Fruit fly (Drosophila melanogaster): ENCODE measurements around the gene CG17242.
A peak's percentile ranks its signal among the peaks of the same experiment; 100 is the strongest.

CG17242 gene

DNA sequence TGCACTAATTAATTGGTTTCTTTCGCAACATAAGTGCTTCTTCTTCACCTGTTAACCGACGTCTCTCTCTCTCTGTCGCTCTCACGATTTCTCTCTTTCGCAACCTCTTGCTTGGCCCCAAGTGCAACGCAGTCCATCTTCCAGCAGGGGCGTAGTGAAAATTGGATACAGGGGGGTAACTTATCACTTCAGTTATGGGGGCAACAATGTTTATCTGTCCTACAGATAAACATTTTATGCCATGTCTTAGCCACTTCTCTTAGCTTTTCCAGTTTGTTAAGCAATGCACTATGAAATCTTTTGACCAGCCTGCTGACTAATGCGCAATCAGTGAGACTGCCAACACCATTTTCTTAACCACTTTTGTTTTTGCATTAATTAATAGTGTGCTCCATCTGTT lies 41.6 kb downstream of the CG17242 start (continued):
- TF ChIP-seq pan (optimal IDR thresholded peaks at IDR 0.05) (no peak), pan (GFP tag; optimal IDR thresholded peaks at IDR 0.05 in 1 of 2, IDR thresholded peaks at IDR 0.05 in 1 of 2) (peak in 1 of 2 experiments; percentile 63), Stat92E (GFP tag; optimal IDR thresholded peaks at IDR 0.05) (no peak), gsb (GFP tag; IDR thresholded peaks at IDR 0.05) (peak; percentile 34), CG10321 (GFP tag; IDR thresholded peaks at IDR 0.05) (no peak), gcm (GFP tag; optimal IDR thresholded peaks at IDR 0.05) (peak; percentile 46), lmd (GFP tag; IDR thresholded peaks at IDR 0.05) (peak; percentile 29; the same call in 1 of the 2 replicates), cwo (GFP tag; optimal IDR thresholded peaks at IDR 0.05) (peak; percentile 11), vnd (GFP tag; IDR thresholded peaks at IDR 0.05; ENCODE audit: partially characterized antibody) (no peak), Lhr (GFP tag; optimal IDR thresholded peaks at IDR 0.05) (no peak), CG13424 (tag; optimal IDR thresholded peaks at IDR 0.05) (peak; percentile 56), H15 (GFP tag; IDR thresholded peaks at IDR 0.05) (peak; percentile 69; the same call in 2 of the 3 replicates), CG4707 (GFP tag; optimal IDR thresholded peaks at IDR 0.05) (peak; percentile 16), cad (GFP tag; optimal IDR thresholded peaks at IDR 0.05) (no peak), z (GFP tag; IDR thresholded peaks at IDR 0.05) (no peak), ssp (GFP tag; IDR thresholded peaks at IDR 0.05) (0 out of 2 replicates have a peak, but pooled peaks have one; percentile 13), ttk (GFP tag; IDR thresholded peaks at IDR 0.05) (peak; percentile 31; the same call in 1 of the 2 replicates), kni (GFP tag; optimal IDR thresholded peaks at IDR 0.05) (no peak), CG3995 (GFP tag; optimal IDR thresholded peaks at IDR 0.05) (no peak), Atf6 (GFP tag; IDR thresholded peaks at IDR 0.05) (peak; percentile 55), Hand (GFP tag; optimal IDR thresholded peaks at IDR 0.05) (no peak), CG12236 (GFP tag; optimal IDR thresholded peaks at IDR 0.05) (no peak), pros (GFP tag; optimal IDR thresholded peaks at IDR 0.05) (peak; percentile 0), CG17802 (tag; optimal IDR thresholded peaks at IDR 0.05) (no peak), gsb-n (tag; optimal IDR thresholded peaks at IDR 0.05) (no peak), Rfx (GFP tag; IDR thresholded peaks at IDR 0.05) (peak; percentile 54; the same call in 1 of the 2 replicates), CG7556 (GFP tag; optimal IDR thresholded peaks at IDR 0.05) (no peak), CG17359 (tag; optimal IDR thresholded peaks at IDR 0.05) (peak; percentile 65), odd (GFP tag; optimal IDR thresholded peaks at IDR 0.05) (peak; percentile 43), twi (tag; optimal IDR thresholded peaks at IDR 0.05) (no peak), al (GFP tag; IDR thresholded peaks at IDR 0.05) (no peak), fd64A (GFP tag; optimal IDR thresholded peaks at IDR 0.05) (no peak), Ssrp (tag; optimal IDR thresholded peaks at IDR 0.05) (peak; percentile 30), ara (GFP tag; IDR thresholded peaks at IDR 0.05) (peak; percentile 71), gem (tag; optimal IDR thresholded peaks at IDR 0.05) (peak; percentile 69), CG12104 (GFP tag; optimal IDR thresholded peaks at IDR 0.05) (peak; percentile 14), chif (GFP tag; optimal IDR thresholded peaks at IDR 0.05) (peak; percentile 16 to 39), Xrp1 (GFP tag; IDR thresholded peaks at IDR 0.05) (peak; percentile 33; the same call in 1 of the 2 replicates), mam (GFP tag; optimal IDR thresholded peaks at IDR 0.05) (peak; percentile 6), tap (tag; optimal IDR thresholded peaks at IDR 0.05) (peak; percentile 64), nau (GFP tag; optimal IDR thresholded peaks at IDR 0.05) (no peak), btn (GFP tag; optimal IDR thresholded peaks at IDR 0.05) (no peak), CG12942 (GFP tag; optimal IDR thresholded peaks at IDR 0.05) (peak; percentile 37), CG6689 (GFP tag; IDR thresholded peaks at IDR 0.05) (peak; percentile 62), CG18262 (tag; optimal IDR thresholded peaks at IDR 0.05) (peak; percentile 41), dati (GFP tag; IDR thresholded peaks at IDR 0.05) (no peak; the same call in 1 of the 2 replicates), tx (GFP tag; optimal IDR thresholded peaks at IDR 0.05) (no peak), B-H1 (GFP tag; IDR thresholded peaks at IDR 0.05) (peak; percentile 35; the same call in 1 of the 3 replicates), HmgZ (tag; optimal IDR thresholded peaks at IDR 0.05) (no peak), CG8944 (GFP tag; optimal IDR thresholded peaks at IDR 0.05) (peak; percentile 34), Atf3 (GFP tag; optimal IDR thresholded peaks at IDR 0.05) (no peak)

All from whole organism, embryonic.